Worm (Caenorhabditis elegans) whole organism, midembryonic: Measurements from ENCODE around the gene fip-2.

Experiments
- cog-1 ChIP-seq: sonication (generic microtip); optimal IDR thresholded peaks from 2 replicates; lab custom pipeline; 2016; ENCODE audit warnings: missing genetic modification characterization, missing compliant biosample characterization
- tab-1 ChIP-seq: fragments of 200-800 bp; sonication (Bioruptor generic); IDR thresholded peaks from 2 replicates; pipeline ENCODE4 v1.3.6; 2022; ENCODE audit warnings: missing genetic modification characterization, missing compliant biosample characterization

- TF ChIP-seq cog-1 (tag; lab: Kevin White, UChicago) (no peak), tab-1 (no peak)
These were observed 48.9 kb upstream of the fip-2 start for ce11 chrV:9018871-9019270.
